Worm (Caenorhabditis elegans): Measurements from ENCODE around the gene C07D10.1.

Gene C07D10.1

DNA sequence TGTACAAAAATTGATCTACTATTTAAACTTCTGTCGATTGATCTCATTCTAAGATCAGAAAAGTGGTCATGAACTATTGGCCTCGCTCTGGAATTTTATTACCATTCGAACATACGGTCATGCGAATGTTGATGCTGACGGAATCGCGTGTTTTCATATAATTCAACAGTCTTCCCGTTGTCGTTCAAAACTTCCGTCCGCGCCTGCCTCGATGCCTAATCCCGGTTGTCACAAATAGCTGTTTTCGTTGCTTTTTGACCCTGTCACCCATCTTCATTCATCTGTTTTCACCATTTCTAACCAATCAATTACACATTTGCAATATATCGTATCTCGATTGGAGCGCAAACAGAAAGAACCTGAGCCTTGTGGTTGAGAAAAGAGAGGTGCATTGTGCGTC is 5.4 kb upstream of the C07D10.1 start:
- TF ChIP-seq unc-62 (GFP tag; optimal IDR thresholded peaks at IDR 0.05 in 1 of 2) (peak in 1 of 2 experiments; percentile 63), unc-62 (tag; optimal IDR thresholded peaks at IDR 0.05) (no peak), hlh-30 (tag; optimal IDR thresholded peaks at IDR 0.05; ENCODE audit: insufficient read depth) (peak; percentile 38), nhr-10 (tag; optimal IDR thresholded peaks at IDR 0.05) (no peak), nhr-42 (GFP tag; IDR thresholded peaks at IDR 0.05) (no peak), mxl-3 (GFP tag; optimal IDR thresholded peaks at IDR 0.05) (peak; percentile 28)

DNA sequence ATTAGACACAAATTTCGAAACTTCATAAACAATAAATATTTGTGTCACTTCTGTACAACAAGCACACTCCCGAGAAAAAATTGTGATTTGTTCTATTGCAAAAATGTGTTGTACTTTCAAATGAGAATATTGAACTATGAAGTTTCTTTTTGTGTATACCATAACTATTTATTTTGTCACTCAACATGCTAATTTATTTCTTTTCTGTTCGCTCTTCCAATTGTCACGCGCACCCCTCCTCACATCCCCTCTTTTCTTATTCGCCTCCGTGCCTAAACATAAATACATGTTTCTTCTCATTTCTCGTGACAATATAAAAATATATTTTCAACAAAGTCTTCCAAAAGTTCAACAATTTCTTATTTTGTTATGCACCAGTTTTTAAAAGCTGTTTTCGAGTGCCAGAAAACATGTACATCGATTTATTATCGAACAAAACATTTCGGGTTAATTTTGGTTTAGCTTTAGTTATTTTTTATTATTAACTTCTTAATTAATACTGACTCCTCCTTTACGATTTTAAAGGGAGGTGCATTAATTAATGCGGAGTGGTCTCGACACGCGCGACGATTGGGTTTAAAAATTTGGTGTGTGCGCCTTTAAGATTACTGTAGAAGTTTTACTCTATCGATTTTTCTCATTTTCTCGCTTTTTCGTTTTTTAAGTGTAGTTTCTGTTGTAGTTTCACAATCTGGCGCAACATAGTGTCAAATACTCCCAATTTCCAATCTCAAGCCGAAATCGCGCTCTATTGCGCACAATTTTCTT is 4.7 kb upstream of the C07D10.1 start:
- TF ChIP-seq arid-1 (GFP tag; conservative IDR thresholded peaks at IDR 0.05) (no peak), nhr-28 (tag; optimal IDR thresholded peaks at IDR 0.05) (peak; percentile 19), T20F7.1 (GFP tag; optimal IDR thresholded peaks at IDR 0.05) (peak; percentile 16), pha-4 (GFP tag; IDR thresholded peaks at IDR 0.05) (no peak), pha-4 (tag; optimal IDR thresholded peaks at IDR 0.05) (no peak), dmd-6 (GFP tag; IDR thresholded peaks at IDR 0.05) (0 out of 2 replicates have a peak, but pooled peaks have one; percentile 11), dve-1 (tag; optimal IDR thresholded peaks at IDR 0.05; ENCODE audit: insufficient read depth) (peak; percentile 8), hmg-1.1 (GFP tag; IDR thresholded peaks at IDR 0.05) (no peak), daf-16 (GFP tag; optimal IDR thresholded peaks at IDR 0.05) (no peak), daf-16 (tag; optimal IDR thresholded peaks at IDR 0.05) (peak; percentile 75), lsy-2 (tag; optimal IDR thresholded peaks at IDR 0.05) (peak in 1 of 2 experiments; percentile 5), ceh-20 (GFP tag; IDR thresholded peaks at IDR 0.05) (no peak), zip-11 (GFP tag; IDR thresholded peaks at IDR 0.05) (no peak), madf-5 (GFP tag; IDR thresholded peaks at IDR 0.05) (no peak), lin-39 (tag; optimal IDR thresholded peaks at IDR 0.05) (no peak), nhr-77 (tag; optimal IDR thresholded peaks at IDR 0.05) (no peak), unc-62 (GFP tag; optimal IDR thresholded peaks at IDR 0.05 in 1 of 2) (no peak), unc-62 (tag; optimal IDR thresholded peaks at IDR 0.05) (no peak), aha-1 (tag) (peak; percentile 98), nhr-41 (GFP tag; IDR thresholded peaks at IDR 0.05) (no peak), F49E8.2 (tag; optimal IDR thresholded peaks at IDR 0.05; ENCODE audit: borderline replicate concordance) (no peak), hlh-30 (tag; optimal IDR thresholded peaks at IDR 0.05; ENCODE audit: insufficient read depth) (peak; percentile 81), sdz-12 (GFP tag; optimal IDR thresholded peaks at IDR 0.05) (no peak), mes-2 (tag; optimal IDR thresholded peaks at IDR 0.05; ENCODE audit: poor library complexity, severe bottlenecking) (no peak), mep-1 (tag; optimal IDR thresholded peaks at IDR 0.05) (no peak), hif-1 (tag; optimal IDR thresholded peaks at IDR 0.05) (peak; percentile 58 to 81)

DNA sequence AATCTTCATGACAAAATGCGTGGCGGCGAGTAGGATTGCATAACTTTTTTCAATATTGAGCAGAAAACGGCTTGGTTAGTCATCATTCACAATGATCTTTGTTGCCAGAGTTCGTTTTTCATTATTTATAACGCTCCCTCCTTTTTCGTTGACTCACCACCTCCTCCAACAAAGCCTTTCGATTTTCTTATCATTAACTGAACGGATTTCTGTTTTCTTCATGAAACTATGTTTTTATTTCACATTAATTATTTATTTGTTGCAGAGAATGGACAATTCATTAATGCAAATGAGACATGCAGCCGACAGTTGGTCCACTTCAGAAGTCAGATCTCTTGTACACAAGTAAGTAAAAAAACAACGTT is 4.1 kb upstream of the C07D10.1 start, which contains the start of gene bath-44:
TSS of gene bath-44 (plus strand) at position 266 of the 365 bp plus-strand sequence.
- 0 out of 2 replicates have a peak, but pooled peaks have one; percentile 3 for TF ChIP-seq lim-7 (GFP tag; IDR thresholded peaks at IDR 0.05)
- TF ChIP-seq daf-16 (GFP tag; optimal IDR thresholded peaks at IDR 0.05), result no peak
- no peak for TF ChIP-seq daf-16 (tag; optimal IDR thresholded peaks at IDR 0.05)

DNA sequence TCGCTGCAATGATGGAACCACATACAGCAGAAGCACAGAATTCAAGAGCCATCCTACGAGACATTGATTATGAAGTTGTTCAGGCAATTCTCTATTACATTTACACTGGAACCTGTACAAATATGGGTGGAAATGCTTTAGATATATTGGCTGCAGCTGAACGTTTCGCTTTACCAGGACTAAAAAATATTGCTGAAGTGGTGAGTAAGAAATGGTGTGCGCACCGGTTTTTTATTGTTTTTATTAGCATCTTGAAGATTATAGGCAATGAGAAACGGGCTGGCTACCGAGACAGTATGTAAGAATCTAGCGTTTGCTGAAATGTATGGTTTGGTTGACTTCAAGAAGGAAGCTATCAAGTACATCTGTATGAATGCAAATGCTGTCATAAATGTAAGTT is 2.7 kb upstream of the C07D10.1 start:
- peak in 1 of 2 experiments; percentile 98 for TF ChIP-seq unc-62 (GFP tag; optimal IDR thresholded peaks at IDR 0.05 in 1 of 2)
- no peak for TF ChIP-seq unc-62 (tag; optimal IDR thresholded peaks at IDR 0.05)
- TF ChIP-seq aha-1 (tag), result peak; percentile 21
- TF ChIP-seq nhr-42 (GFP tag; IDR thresholded peaks at IDR 0.05), result no peak

DNA sequence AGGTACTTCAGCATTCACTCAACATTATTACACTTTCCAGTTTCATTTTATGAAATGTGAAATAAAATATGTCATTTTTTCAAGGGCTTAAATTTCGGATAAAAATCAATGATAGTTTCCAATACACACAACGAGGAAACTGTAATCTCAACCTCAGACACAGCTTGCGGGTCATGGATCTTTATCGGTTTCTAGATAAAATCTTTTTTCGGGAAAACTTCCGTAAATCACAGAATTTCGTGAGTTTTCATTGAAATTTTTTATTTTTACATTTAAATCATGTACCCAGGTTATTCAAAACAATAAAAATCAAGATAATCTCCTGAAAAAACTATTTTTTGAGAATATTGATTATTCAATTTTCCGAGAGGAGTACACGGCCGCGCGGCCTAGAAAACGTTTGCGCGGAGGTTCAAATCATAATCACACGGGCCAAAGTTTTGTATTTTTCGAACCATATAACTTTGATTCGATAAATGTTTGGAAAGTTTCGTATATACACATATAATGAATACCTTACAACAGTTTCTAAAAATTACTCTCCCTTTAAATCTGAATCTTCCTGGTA is 1.5 kb upstream of the C07D10.1 start:
- 0 out of 2 replicates have a peak, but pooled peaks have one; percentile 18 for TF ChIP-seq zfp-3 (GFP tag; conservative IDR thresholded peaks at IDR 0.05)
- peak; percentile 5 for TF ChIP-seq spr-1 (tag; optimal IDR thresholded peaks at IDR 0.05)
- peak; percentile 40 for TF ChIP-seq duxl-1 (tag; optimal IDR thresholded peaks at IDR 0.05; ENCODE audit: poor library complexity)
- TF ChIP-seq mep-1 (tag; optimal IDR thresholded peaks at IDR 0.05), result peak; percentile 8
- peak; percentile 78 for TF ChIP-seq mes-2 (tag; optimal IDR thresholded peaks at IDR 0.05; ENCODE audit: poor library complexity, severe bottlenecking)
- no peak for TF ChIP-seq egl-27 (tag; optimal IDR thresholded peaks at IDR 0.05)
- peak; percentile 8 for TF ChIP-seq dve-1 (tag; optimal IDR thresholded peaks at IDR 0.05; ENCODE audit: insufficient read depth)
- peak; percentile 50 for TF ChIP-seq dpl-1 (GFP tag; optimal IDR thresholded peaks at IDR 0.05)
- TF ChIP-seq spr-3 (GFP tag; optimal IDR thresholded peaks at IDR 0.05), result no peak
- TF ChIP-seq zip-2 (tag; optimal IDR thresholded peaks at IDR 0.05), result peak; percentile 58
- 0 out of 2 replicates have a peak, but pooled peaks have one; percentile 13 for TF ChIP-seq arid-1 (GFP tag; conservative IDR thresholded peaks at IDR 0.05)
- TF ChIP-seq nhr-28 (tag; optimal IDR thresholded peaks at IDR 0.05), result no peak
- 0 out of 2 replicates have a peak, but pooled peaks have one; percentile 28 for TF ChIP-seq dmd-9 (GFP tag; IDR thresholded peaks at IDR 0.05)
- no peak for TF ChIP-seq nhr-111 (GFP tag; optimal IDR thresholded peaks at IDR 0.05)
- no peak for TF ChIP-seq vab-7 (GFP tag; IDR thresholded peaks at IDR 0.05)
- TF ChIP-seq hif-1 (tag; optimal IDR thresholded peaks at IDR 0.05), result peak in 1 of 2 experiments; percentile 43
- TF ChIP-seq mxl-3 (GFP tag; optimal IDR thresholded peaks at IDR 0.05), result no peak
